Fruit fly (Drosophila melanogaster): ENCODE data around the gene CG9331.

dm6 chr2L:20869804-20870295 lies 47.2 kb downstream of the CG9331 start, which contains the start of gene CG14401:
- TF ChIP-seq CG31627 (GFP tag; optimal IDR thresholded peaks at IDR 0.05) (no peak), Sox15 (GFP tag; optimal IDR thresholded peaks at IDR 0.05) (no peak), OdsH (GFP tag; optimal IDR thresholded peaks at IDR 0.05) (no peak), Gug (GFP tag; IDR thresholded peaks at IDR 0.05) (no peak), Eip93F (GFP tag; optimal IDR thresholded peaks at IDR 0.05) (no peak), lz (GFP tag; optimal IDR thresholded peaks at IDR 0.05) (no peak), eg (GFP tag; IDR thresholded peaks at IDR 0.05) (no peak), Sox14 (GFP tag; optimal IDR thresholded peaks at IDR 0.05) (no peak), Smox (GFP tag; optimal IDR thresholded peaks at IDR 0.05) (no peak)
